Worm (Caenorhabditis elegans): ENCODE data around the gene H14N18.4.

The H14N18.4 gene

DNA sequence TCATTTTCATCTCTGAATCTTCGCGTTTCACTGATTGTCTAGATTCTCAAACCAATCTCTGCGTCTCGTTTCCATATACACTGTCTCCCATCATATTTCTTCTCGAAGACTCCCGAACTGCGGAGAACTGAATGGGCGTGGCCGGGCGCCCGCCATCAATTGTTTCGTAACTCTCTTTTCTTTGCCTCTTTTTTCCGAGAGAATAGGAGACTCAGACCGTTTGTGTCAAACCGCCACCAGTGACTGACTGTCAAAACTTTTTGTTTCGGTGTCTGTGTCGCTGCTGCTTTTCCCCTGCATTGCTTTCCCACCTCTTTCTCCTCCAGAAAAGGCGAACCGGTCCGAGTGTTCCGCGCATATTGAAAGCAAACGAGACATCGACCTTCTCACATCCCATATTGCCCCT is 7.4 kb upstream of the H14N18.4 start, which contains the start of gene unc-23 (continued):
- TF ChIP-seq skn-1 (tag; optimal IDR thresholded peaks at IDR 0.05) (peak; percentile 80), pag-3 (tag; optimal IDR thresholded peaks at IDR 0.05; ENCODE audit: borderline replicate concordance, insufficient read depth) (no peak), nhr-84 (tag; optimal IDR thresholded peaks at IDR 0.05) (no peak), lin-13 (GFP tag; optimal IDR thresholded peaks at IDR 0.05) (peak; percentile 76), Y116A8C.19 (tag; optimal IDR thresholded peaks at IDR 0.05; ENCODE audit: borderline replicate concordance) (no peak), nhr-76 (tag; optimal IDR thresholded peaks at IDR 0.05) (no peak), ets-5 (GFP tag; IDR thresholded peaks at IDR 0.05) (no peak), nhr-90 (tag; optimal IDR thresholded peaks at IDR 0.05; ENCODE audit: poor library complexity) (peak; percentile 92), hlh-4 (tag; optimal IDR thresholded peaks at IDR 0.05) (no peak), dpl-1 (GFP tag; optimal IDR thresholded peaks at IDR 0.05) (peak; percentile 44 to 52 (median 49)), irx-1 (tag; optimal IDR thresholded peaks at IDR 0.05) (peak; percentile 55), aha-1 (tag; optimal IDR thresholded peaks at IDR 0.05) (peak; percentile 8), nhr-77 (tag; optimal IDR thresholded peaks at IDR 0.05) (peak; percentile 87), elt-2 (tag; optimal IDR thresholded peaks at IDR 0.05) (peak; percentile 63), ceh-63 (GFP tag; optimal IDR thresholded peaks at IDR 0.05) (no peak), ces-1 (GFP tag; optimal IDR thresholded peaks at IDR 0.05) (no peak), rnt-1 (tag; optimal IDR thresholded peaks at IDR 0.05) (peak; percentile 86), grh-1 (GFP tag; IDR thresholded peaks at IDR 0.05) (peak; percentile 71), ceh-90 (tag; optimal IDR thresholded peaks at IDR 0.05) (no peak), fkh-10 (GFP tag; optimal IDR thresholded peaks at IDR 0.05) (no peak), C34B4.2 (tag; optimal IDR thresholded peaks at IDR 0.05) (no peak), tbx-2 (tag; optimal IDR thresholded peaks at IDR 0.05) (peak; percentile 84), blmp-1 (tag; optimal IDR thresholded peaks at IDR 0.05) (peak; percentile 95), unc-98 (GFP tag; IDR thresholded peaks at IDR 0.05) (no peak), fkh-4 (tag; optimal IDR thresholded peaks at IDR 0.05; ENCODE audit: borderline replicate concordance) (no peak), mdl-1 (tag; optimal IDR thresholded peaks at IDR 0.05) (peak in 1 of 2 experiments; percentile 83), C16A3.4 (tag; optimal IDR thresholded peaks at IDR 0.05) (peak; percentile 73), swsn-7 (tag; optimal IDR thresholded peaks at IDR 0.05) (peak; percentile 90), fkh-8 (tag; optimal IDR thresholded peaks at IDR 0.05) (no peak), C04F5.9 (tag; optimal IDR thresholded peaks at IDR 0.05) (peak; percentile 18), unc-130 (tag; optimal IDR thresholded peaks at IDR 0.05) (peak; percentile 86), nhr-12 (tag; optimal IDR thresholded peaks at IDR 0.05) (no peak), lin-39 (tag; optimal IDR thresholded peaks at IDR 0.05) (peak; percentile 24), tlp-1 (tag; optimal IDR thresholded peaks at IDR 0.05) (no peak), pax-3 (tag; optimal IDR thresholded peaks at IDR 0.05) (no peak), pqm-1 (tag; optimal IDR thresholded peaks at IDR 0.05) (no peak), ztf-11 (tag; optimal IDR thresholded peaks at IDR 0.05) (no peak), ama-1 (optimal IDR thresholded peaks at IDR 0.05) (no peak), sup-37 (GFP tag; optimal IDR thresholded peaks at IDR 0.05) (peak; percentile 61), nhr-71 (tag; optimal IDR thresholded peaks at IDR 0.05) (peak; percentile 96), egl-27 (tag; optimal IDR thresholded peaks at IDR 0.05) (peak in 1 of 2 experiments; percentile 8), egl-13 (tag; optimal IDR thresholded peaks at IDR 0.05) (no peak), alr-1 (tag; optimal IDR thresholded peaks at IDR 0.05; ENCODE audit: borderline replicate concordance) (no peak), fos-1 (tag; optimal IDR thresholded peaks at IDR 0.05) (peak; percentile 75), zip-4 (GFP tag; optimal IDR thresholded peaks at IDR 0.05) (peak; percentile 75), elt-3 (tag; optimal IDR thresholded peaks at IDR 0.05) (peak in 5 of 6 experiments; percentile 81 to 95 (median 90)), lir-3 (tag; optimal IDR thresholded peaks at IDR 0.05; ENCODE audit: poor library complexity) (peak; percentile 7), nhr-85 (tag) (peak; percentile 97), zag-1 (tag; optimal IDR thresholded peaks at IDR 0.05) (no peak), nhr-11 (tag; optimal IDR thresholded peaks at IDR 0.05) (peak; percentile 41), unc-30 (tag; optimal IDR thresholded peaks at IDR 0.05) (no peak), hlh-17 (GFP tag; optimal IDR thresholded peaks at IDR 0.05; ENCODE audit: borderline replicate concordance) (no peak), unc-62 (GFP tag; optimal IDR thresholded peaks at IDR 0.05) (no peak)

Measured in whole organism, L1 larva.